Fruit fly (Drosophila melanogaster) Kc167 (cell line): ENCODE data around the gene obst-H.

Experiments used
- Myc ChIP-seq: fragments of >200 bp; optimal IDR thresholded peaks from 2 replicates; lab custom pipeline; 2017; ENCODE audit warnings: missing external identifiers
- Sin3A ChIP-seq: fragments of >200 bp; optimal IDR thresholded peaks from 2 replicates; lab custom pipeline; 2018; ENCODE audit warnings: missing external identifiers
- h ChIP-seq: fragments of >200 bp; optimal IDR thresholded peaks from 3 replicates; lab custom pipeline; 2018; ENCODE audit warnings: missing external identifiers
- insv ChIP-seq: fragments of >200 bp; optimal IDR thresholded peaks from 3 replicates; lab custom pipeline; 2018; ENCODE audit warnings: missing external identifiers
- psq ChIP-seq: fragments of >200 bp; optimal IDR thresholded peaks from 2 replicates; lab custom pipeline; 2017; ENCODE audit warnings: missing external identifiers
- ttk ChIP-seq: sonication (Bioruptor generic); optimal IDR thresholded peaks from 2 replicates; lab custom pipeline; 2017; ENCODE audit warnings: missing external identifiers

DNA sequence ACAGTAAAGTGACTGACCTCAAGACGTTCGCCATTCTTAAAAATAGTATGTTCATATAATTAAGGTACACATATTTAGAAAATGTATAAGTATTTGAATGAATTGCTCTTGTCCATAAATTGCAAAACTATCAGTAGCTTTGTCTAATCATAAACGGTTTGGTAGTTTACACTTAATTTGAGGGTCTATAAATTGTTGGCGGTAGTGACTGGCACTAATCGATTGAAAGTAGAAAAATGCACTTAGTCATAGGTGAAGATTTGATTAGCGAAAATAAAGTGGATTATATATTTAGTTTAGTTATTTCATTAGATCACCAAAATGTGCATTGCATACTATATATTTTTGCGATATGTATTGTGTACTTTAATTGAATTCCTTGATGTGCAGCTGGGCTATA is 15.3 kb downstream of the obst-H start:
- no peak for TF ChIP-seq Myc (lab: Kevin White, UChicago)
- no peak for TF ChIP-seq h
- no peak for TF ChIP-seq ttk (lab: Kevin White, UChicago)
- no peak for TF ChIP-seq Sin3A (lab: Kevin White, UChicago)
- no peak for TF ChIP-seq psq (lab: Kevin White, UChicago)
- TF ChIP-seq insv (lab: Kevin White, UChicago): no peak
